Worm (Caenorhabditis elegans) whole organism, young adult: Measurements from ENCODE around the gene rpl-29.

Experiments
- B0261.1 ChIP-seq: sonication (generic microtip); optimal IDR thresholded peaks from 2 replicates; lab custom pipeline; 2016; ENCODE audit warnings: mild to moderate bottlenecking, missing genetic modification characterization, moderate library complexity, missing compliant biosample characterization
- C06A6.2 ChIP-seq: fragments of 200-800 bp; sonication (Bioruptor generic); conservative IDR thresholded peaks from 2 replicates; pipeline ENCODE4 v1.3.6; 2022; ENCODE audit warnings: missing genetic modification characterization, missing compliant biosample characterization
- D2030.7 ChIP-seq: fragments of 200-800 bp; sonication (Bioruptor generic); IDR thresholded peaks from 2 replicates; pipeline ENCODE4 v1.3.6; 2022; ENCODE audit warnings: missing genetic modification reagents, missing genetic modification characterization, missing compliant biosample characterization
- F49E8.2 ChIP-seq: sonication (generic microtip); optimal IDR thresholded peaks from 3 replicates; lab custom pipeline; 2017; ENCODE audit warnings: missing genetic modification characterization, mild to moderate bottlenecking, missing compliant biosample characterization, antibody characterized with exemption, moderate library complexity; ENCODE audit not compliant: insufficient read depth
- F52B5.7 ChIP-seq: sonication (generic microtip); optimal IDR thresholded peaks from 2 replicates; lab custom pipeline; 2016; ENCODE audit warnings: mild to moderate bottlenecking, missing genetic modification characterization, missing compliant biosample characterization
- F57A8.1 ChIP-seq: fragments of 200-800 bp; sonication (Bioruptor generic); optimal IDR thresholded peaks from 2 replicates; lab custom pipeline; 2018; ENCODE audit warnings: mild to moderate bottlenecking, missing genetic modification characterization, moderate library complexity, missing compliant biosample characterization
- K11D2.4 ChIP-seq: fragments of 200-800 bp; sonication (Bioruptor generic); IDR thresholded peaks from 2 replicates; pipeline ENCODE4 v1.3.6; 2022; ENCODE audit warnings: missing genetic modification reagents, missing genetic modification characterization, missing compliant biosample characterization
- ZK185.1 ChIP-seq: sonication (generic microtip); optimal IDR thresholded peaks from 2 replicates; lab custom pipeline; 2016; ENCODE audit warnings: mild to moderate bottlenecking, missing genetic modification characterization, missing compliant biosample characterization; ENCODE audit not compliant: poor library complexity, severe bottlenecking
- ama-1 ChIP-seq, 3 experiments: fragments of 150-350 bp in 1 of 3; sonication (generic microtip) in 2 of 3; optimal IDR thresholded peaks; 2 replicates each; lab custom pipeline; 2014 to 2018; ENCODE audit warnings: missing biosample characterization in 2 of 3, missing genetic modification characterization in 2 of 3, missing genetic modification reagents in 2 of 3
- attf-3 ChIP-seq: fragments of 200-800 bp; sonication (Bioruptor generic); conservative IDR thresholded peaks from 2 replicates; pipeline ENCODE4 v1.3.6; 2022; ENCODE audit warnings: missing genetic modification reagents, missing genetic modification characterization, missing compliant biosample characterization
- attf-6 ChIP-seq: fragments of 200-800 bp; sonication (Bioruptor generic); IDR thresholded peaks from 2 replicates; pipeline ENCODE4 v1.3.6; 2022; ENCODE audit warnings: missing genetic modification reagents, missing genetic modification characterization, missing compliant biosample characterization
- bed-1 ChIP-seq: fragments of 200-800 bp; sonication (Bioruptor generic); IDR thresholded peaks from 2 replicates; pipeline ENCODE4 v1.3.6; 2022; ENCODE audit warnings: missing genetic modification reagents, missing genetic modification characterization, missing compliant biosample characterization
- cebp-1 ChIP-seq, 2 experiments: fragments of 200-800 bp in 1 of 2; sonication (Bioruptor generic) in 1 of 2; sonication (generic microtip) in 1 of 2; IDR thresholded peaks in 1 of 2; optimal IDR thresholded peaks in 1 of 2; 2 replicates each; pipeline versions ENCODE4 v1.3.6 to Lab custom; 2017 to 2022; ENCODE audit warnings: missing compliant biosample characterization in 2 of 2, missing genetic modification characterization in 2 of 2, mild to moderate bottlenecking in 1 of 2, missing genetic modification reagents in 1 of 2, moderate library complexity in 1 of 2
- die-1 ChIP-seq: sonication (generic microtip); optimal IDR thresholded peaks from 2 replicates; lab custom pipeline; 2016; ENCODE audit warnings: missing genotype, mild to moderate bottlenecking, missing genetic modification characterization, missing compliant biosample characterization
- dpl-1 ChIP-seq: fragments of 150-350 bp; optimal IDR thresholded peaks from 2 replicates; lab custom pipeline; 2014; ENCODE audit warnings: missing biosample characterization, missing genetic modification reagents, missing genetic modification characterization
- efl-1 ChIP-seq: fragments of 150-350 bp; optimal IDR thresholded peaks from 2 replicates; lab custom pipeline; 2014; ENCODE audit warnings: missing biosample characterization, missing genetic modification reagents, missing genetic modification characterization
- gei-17 ChIP-seq: fragments of 200-800 bp; sonication (Bioruptor generic); optimal IDR thresholded peaks from 2 replicates; lab custom pipeline; 2018; ENCODE audit warnings: mild to moderate bottlenecking, missing genetic modification characterization, missing compliant biosample characterization
- hmg-1.2 ChIP-seq: fragments of 200-800 bp; sonication (Bioruptor generic); IDR thresholded peaks from 2 replicates; pipeline ENCODE4 v1.3.6; 2022; ENCODE audit warnings: missing genetic modification reagents, missing genetic modification characterization, missing compliant biosample characterization
- lin-35 ChIP-seq, 3 experiments: fragments of 150-350 bp in 2 of 3; sonication (generic microtip) in 1 of 3; optimal IDR thresholded peaks; 2 replicates each; lab custom pipeline; 2014 to 2018; ENCODE audit warnings: missing biosample characterization in 3 of 3, missing genetic modification characterization in 3 of 3, missing genetic modification reagents in 3 of 3
- lin-54 ChIP-seq: fragments of 200-800 bp; sonication (Bioruptor generic); optimal IDR thresholded peaks from 2 replicates; lab custom pipeline; 2018; ENCODE audit warnings: mild to moderate bottlenecking, missing genetic modification characterization, missing compliant biosample characterization
- lsl-1 ChIP-seq: fragments of 200-800 bp; sonication (Bioruptor generic); optimal IDR thresholded peaks from 2 replicates; lab custom pipeline; 2018; ENCODE audit warnings: mild to moderate bottlenecking, missing genetic modification characterization, moderate library complexity, missing compliant biosample characterization
- madf-3 ChIP-seq: fragments of 200-800 bp; sonication (Bioruptor generic); IDR thresholded peaks from 2 replicates; pipeline ENCODE4 v1.3.6; 2022; ENCODE audit warnings: missing genetic modification reagents, missing genetic modification characterization, missing compliant biosample characterization
- madf-8 ChIP-seq: fragments of 200-800 bp; sonication (Bioruptor generic); conservative IDR thresholded peaks from 2 replicates; pipeline ENCODE4 v1.3.6; 2022; ENCODE audit warnings: missing genetic modification reagents, missing genetic modification characterization, missing compliant biosample characterization
- mcd-1 ChIP-seq: fragments of 200-800 bp; sonication (Bioruptor generic); IDR thresholded peaks from 2 replicates; pipeline ENCODE4 v1.3.6; 2022; ENCODE audit warnings: missing genetic modification reagents, missing genetic modification characterization, missing compliant biosample characterization
- mxl-1 ChIP-seq: sonication (generic microtip); optimal IDR thresholded peaks from 2 replicates; lab custom pipeline; 2016; ENCODE audit warnings: missing genetic modification characterization, missing compliant biosample characterization
- nfya-1 ChIP-seq: sonication (generic microtip); optimal IDR thresholded peaks from 2 replicates; lab custom pipeline; 2017; ENCODE audit warnings: antibody characterized with exemption, missing compliant biosample characterization, missing genetic modification characterization, borderline replicate concordance; ENCODE audit not compliant: insufficient read depth
- nhr-179 ChIP-seq: sonication (generic microtip); optimal IDR thresholded peaks from 2 replicates; lab custom pipeline; 2016; ENCODE audit warnings: mild to moderate bottlenecking, missing genetic modification characterization, missing compliant biosample characterization
- repo-1 ChIP-seq: sonication (generic microtip); optimal IDR thresholded peaks from 2 replicates; lab custom pipeline; 2017; ENCODE audit warnings: mild to moderate bottlenecking, missing genetic modification characterization, missing compliant biosample characterization
- rpc-1 ChIP-seq, 2 experiments: fragments of 150-350 bp in 1 of 2; sonication (generic microtip) in 1 of 2; optimal IDR thresholded peaks; 2 replicates each; lab custom pipeline; 2014 to 2018; ENCODE audit warnings: missing biosample characterization in 1 of 2, missing genetic modification characterization in 1 of 2, missing genetic modification reagents in 1 of 2, missing genotype in 1 of 2
- snpc-1.1 ChIP-seq: sonication (generic microtip); optimal IDR thresholded peaks from 2 replicates; lab custom pipeline; 2017; ENCODE audit warnings: missing genetic modification characterization, mild to moderate bottlenecking, missing compliant biosample characterization, antibody characterized with exemption, moderate library complexity, missing genotype, missing genetic modification reagents; ENCODE audit not compliant: insufficient read depth
- snpc-1.3 ChIP-seq: sonication (generic microtip); optimal IDR thresholded peaks from 2 replicates; lab custom pipeline; 2017; ENCODE audit warnings: missing genetic modification characterization, mild to moderate bottlenecking, missing compliant biosample characterization, antibody characterized with exemption, moderate library complexity, missing genotype, missing genetic modification reagents; ENCODE audit not compliant: insufficient read depth
- snpc-3.4 ChIP-seq: sonication (generic microtip); optimal IDR thresholded peaks from 2 replicates; lab custom pipeline; 2017; ENCODE audit warnings: missing genetic modification characterization, mild to moderate bottlenecking, missing compliant biosample characterization, antibody characterized with exemption, moderate library complexity, missing genotype, missing genetic modification reagents
- snpc-4 ChIP-seq, 5 experiments: fragments of 150-350 bp in 1 of 5; sonication (generic microtip) in 4 of 5; optimal IDR thresholded peaks; 2 replicates each; lab custom pipeline; 2014 to 2018; ENCODE audit warnings: missing genetic modification characterization in 5 of 5, missing biosample characterization in 3 of 5, antibody characterized with exemption in 2 of 5, mild to moderate bottlenecking in 2 of 5, missing compliant biosample characterization in 2 of 5, missing genotype in 2 of 5, moderate library complexity in 2 of 5, missing genetic modification reagents in 1 of 5
- somi-1 ChIP-seq: fragments of 200-800 bp; sonication (Bioruptor generic); optimal IDR thresholded peaks from 2 replicates; lab custom pipeline; 2018; ENCODE audit warnings: mild to moderate bottlenecking, missing genetic modification characterization, missing compliant biosample characterization
- tbp1 ChIP-seq: fragments of 200-800 bp; sonication (Bioruptor generic); optimal IDR thresholded peaks from 2 replicates; lab custom pipeline; 2018; ENCODE audit warnings: mild to moderate bottlenecking, missing genetic modification characterization, missing compliant biosample characterization
- tlf-1 ChIP-seq: fragments of 200-800 bp; sonication (Bioruptor generic); optimal IDR thresholded peaks from 2 replicates; lab custom pipeline; 2018; ENCODE audit warnings: mild to moderate bottlenecking, missing genetic modification characterization, missing compliant biosample characterization
- unc-62 ChIP-seq: fragments of 150-350 bp; optimal IDR thresholded peaks from 2 replicates; lab custom pipeline; 2014; ENCODE audit warnings: missing biosample characterization, missing genetic modification reagents, missing genetic modification characterization
- xnd-1 ChIP-seq: sonication (generic microtip); optimal IDR thresholded peaks from 2 replicates; lab custom pipeline; 2016; ENCODE audit warnings: missing genotype, missing genetic modification reagents, missing genetic modification characterization, missing compliant biosample characterization
- zim-3 ChIP-seq: sonication (generic microtip); optimal IDR thresholded peaks from 2 replicates; lab custom pipeline; 2017; ENCODE audit warnings: mild to moderate bottlenecking, missing genetic modification characterization, moderate library complexity, missing compliant biosample characterization
- ztf-18 ChIP-seq: sonication (generic microtip); optimal IDR thresholded peaks from 2 replicates; lab custom pipeline; 2016; ENCODE audit warnings: missing genotype, mild to moderate bottlenecking, missing genetic modification characterization, missing compliant biosample characterization

The rpl-29 gene

ce11 chrIV:13870085-13870484, 11.9 kb upstream of the rpl-29 start:
- TF ChIP-seq snpc-1.1 (tag; lab: Kevin White, UChicago) (peak; percentile 29), unc-62 (GFP tag; lab: Kevin White, UChicago) (no peak), somi-1 (GFP tag; lab: Kevin White, UChicago) (no peak), snpc-1.3 (tag; lab: Kevin White, UChicago) (peak; percentile 46), dpl-1 (GFP tag; lab: Kevin White, UChicago) (no peak), snpc-4 (GFP tag; optimal IDR thresholded peaks at IDR 0.05; lab: Kevin White, UChicago) (peak; percentile 86), snpc-4 (tag; optimal IDR thresholded peaks at IDR 0.05; lab: Kevin White, UChicago) (peak; percentile 2 to 96 (median 93)), hmg-1.2 (peak; percentile 45), lsl-1 (GFP tag; lab: Kevin White, UChicago) (peak; percentile 25), tbp1 (GFP tag; lab: Kevin White, UChicago) (peak; percentile 85), mxl-1 (tag; lab: Kevin White, UChicago) (peak; percentile 1), bed-1 (0 out of 2 replicates have a peak, but pooled peaks have one; percentile 38), cebp-1 (GFP tag; IDR thresholded peaks at IDR 0.05; lab: Robert Waterston, UW) (no peak), cebp-1 (tag; optimal IDR thresholded peaks at IDR 0.05; lab: Kevin White, UChicago) (peak; percentile 20), attf-3 (GFP tag; lab: Robert Waterston, UW) (no peak), gei-17 (GFP tag; lab: Kevin White, UChicago) (no peak), madf-8 (GFP tag; lab: Robert Waterston, UW) (0 out of 2 replicates have a peak, but pooled peaks have one; percentile 11), attf-6 (GFP tag; lab: Robert Waterston, UW) (peak; percentile 95), zim-3 (tag; lab: Kevin White, UChicago) (peak; percentile 7), B0261.1 (tag; lab: Kevin White, UChicago) (peak; percentile 73), snpc-3.4 (tag; lab: Kevin White, UChicago) (peak; percentile 16), tlf-1 (GFP tag; lab: Kevin White, UChicago) (no peak), lin-54 (GFP tag; lab: Kevin White, UChicago) (no peak), die-1 (tag; lab: Kevin White, UChicago) (peak; percentile 60), K11D2.4 (GFP tag; lab: Robert Waterston, UW) (no peak), nfya-1 (tag; lab: Kevin White, UChicago) (no peak), rpc-1 (optimal IDR thresholded peaks at IDR 0.05; lab: Kevin White, UChicago) (peak; percentile 47), rpc-1 (tag; optimal IDR thresholded peaks at IDR 0.05; lab: Kevin White, UChicago) (peak; percentile 75), ztf-18 (tag; lab: Kevin White, UChicago) (peak; percentile 63), C06A6.2 (GFP tag; lab: Robert Waterston, UW) (no peak), ama-1 (optimal IDR thresholded peaks at IDR 0.05; lab: Kevin White, UChicago) (no peak), ama-1 (GFP tag; optimal IDR thresholded peaks at IDR 0.05; lab: Kevin White, UChicago) (peak in 1 of 2 experiments; percentile 8), F52B5.7 (tag; lab: Kevin White, UChicago) (peak; percentile 39), D2030.7 (GFP tag; lab: Robert Waterston, UW) (peak; percentile 53; the same call in 1 of the 2 replicates), F49E8.2 (peak; percentile 26)

- TF ChIP-seq xnd-1 = no peak
- no peak for TF ChIP-seq F49E8.2
- no peak for TF ChIP-seq mcd-1 (GFP tag; lab: Robert Waterston, UW)
- no peak for TF ChIP-seq lin-35 (GFP tag; optimal IDR thresholded peaks at IDR 0.05; lab: Kevin White, UChicago)
- TF ChIP-seq madf-3 (GFP tag; lab: Robert Waterston, UW) = no peak
- no peak for TF ChIP-seq efl-1
- TF ChIP-seq repo-1 (tag; lab: Kevin White, UChicago) = no peak
- TF ChIP-seq ZK185.1 (tag; lab: Kevin White, UChicago) = no peak
- TF ChIP-seq nhr-179 (tag; lab: Kevin White, UChicago) = no peak
- no peak for TF ChIP-seq F57A8.1
These were observed 5.4 kb upstream of the rpl-29 start, which contains the start of gene prdh-1 for ce11 chrIV:13876565-13877153. TSS of gene prdh-1 (minus strand) at chrIV:13876615.
